Worm (Caenorhabditis elegans) whole organism, mixed stage, embryonic: ENCODE measurements around the gene cln-3.3.

ENCODE experiments used
- bed-3 ChIP-seq: fragments of 200-800 bp; sonication (Bioruptor generic); optimal IDR thresholded peaks from 3 replicates; lab custom pipeline; 2018; ENCODE audit warnings: mild to moderate bottlenecking, missing genetic modification characterization, moderate library complexity, missing compliant biosample characterization
- blmp-1 ChIP-seq: fragments of 150-350 bp; optimal IDR thresholded peaks from 2 replicates; lab custom pipeline; 2014; ENCODE audit warnings: missing biosample characterization, missing genetic modification characterization
- ceh-39 ChIP-seq: fragments of 150-350 bp; optimal IDR thresholded peaks from 2 replicates; lab custom pipeline; 2014; ENCODE audit warnings: missing biosample characterization, missing genetic modification characterization
- ceh-43 ChIP-seq: fragments of 200-800 bp; sonication (Bioruptor generic); optimal IDR thresholded peaks from 2 replicates; lab custom pipeline; 2018; ENCODE audit warnings: mild to moderate bottlenecking, missing genetic modification characterization, moderate library complexity, missing compliant biosample characterization
- ceh-83 ChIP-seq: fragments of 200-800 bp; sonication (Bioruptor generic); optimal IDR thresholded peaks from 2 replicates; lab custom pipeline; 2018; ENCODE audit warnings: mild to moderate bottlenecking, missing genetic modification characterization, missing compliant biosample characterization
- ces-1 ChIP-seq: fragments of 150-350 bp; optimal IDR thresholded peaks from 2 replicates; lab custom pipeline; 2014; ENCODE audit warnings: missing biosample characterization, missing genetic modification reagents, missing genetic modification characterization
- cnd-1 ChIP-seq: fragments of 200-800 bp; sonication (Bioruptor generic); optimal IDR thresholded peaks from 2 replicates; lab custom pipeline; 2018; ENCODE audit warnings: mild to moderate bottlenecking, missing genetic modification characterization, missing compliant biosample characterization
- drap-1 ChIP-seq: fragments of 200-800 bp; sonication (Bioruptor generic); optimal IDR thresholded peaks from 3 replicates; lab custom pipeline; 2018; ENCODE audit warnings: mild to moderate bottlenecking, missing genetic modification characterization, missing compliant biosample characterization
- elt-3 ChIP-seq: fragments of 150-350 bp; optimal IDR thresholded peaks from 2 replicates; lab custom pipeline; 2014; ENCODE audit warnings: missing biosample characterization, missing genetic modification characterization
- flh-1 ChIP-seq: fragments of 200-800 bp; sonication (Bioruptor generic); optimal IDR thresholded peaks from 2 replicates; lab custom pipeline; 2018; ENCODE audit warnings: mild to moderate bottlenecking, missing genetic modification characterization, moderate library complexity, missing compliant biosample characterization
- ham-2 ChIP-seq: fragments of 200-800 bp; sonication (Bioruptor generic); optimal IDR thresholded peaks from 2 replicates; lab custom pipeline; 2018; ENCODE audit warnings: mild to moderate bottlenecking, missing genetic modification characterization, missing compliant biosample characterization
- hlh-1 ChIP-seq: fragments of 150-350 bp; optimal IDR thresholded peaks from 2 replicates; lab custom pipeline; 2014; ENCODE audit warnings: missing biosample characterization, missing genetic modification reagents, missing genetic modification characterization
- lin-13 ChIP-seq: fragments of 150-350 bp; optimal IDR thresholded peaks from 2 replicates; lab custom pipeline; 2014; ENCODE audit warnings: missing biosample characterization, missing genetic modification characterization
- lin-32 ChIP-seq: fragments of 200-800 bp; sonication (Bioruptor generic); optimal IDR thresholded peaks from 2 replicates; lab custom pipeline; 2018; ENCODE audit warnings: mild to moderate bottlenecking, missing genetic modification characterization, missing compliant biosample characterization
- mab-5 ChIP-seq: fragments of 150-350 bp; optimal IDR thresholded peaks from 2 replicates; lab custom pipeline; 2014; ENCODE audit warnings: missing biosample characterization, missing genetic modification characterization
- mls-2 ChIP-seq: sonication (generic microtip); optimal IDR thresholded peaks from 2 replicates; lab custom pipeline; 2016; ENCODE audit warnings: mild to moderate bottlenecking, missing genetic modification characterization, moderate library complexity, missing compliant biosample characterization
- nhr-12 ChIP-seq: fragments of 150-350 bp; optimal IDR thresholded peaks from 2 replicates; lab custom pipeline; 2014; ENCODE audit warnings: missing biosample characterization, missing genetic modification characterization
- nhr-2 ChIP-seq: fragments of 150-350 bp; optimal IDR thresholded peaks from 2 replicates; lab custom pipeline; 2014; ENCODE audit warnings: missing biosample characterization, missing genetic modification characterization
- nhr-237 ChIP-seq: fragments of 150-350 bp; optimal IDR thresholded peaks from 2 replicates; lab custom pipeline; 2014; ENCODE audit warnings: missing biosample characterization, missing genetic modification characterization
- nhr-28 ChIP-seq: fragments of 150-350 bp; optimal IDR thresholded peaks from 2 replicates; lab custom pipeline; 2014; ENCODE audit warnings: missing biosample characterization, missing genetic modification characterization
- nhr-76 ChIP-seq: sonication (generic microtip); optimal IDR thresholded peaks from 2 replicates; lab custom pipeline; 2017; ENCODE audit warnings: missing biosample characterization, missing genetic modification characterization
- pha-4 ChIP-seq: fragments of 150-350 bp; optimal IDR thresholded peaks from 2 replicates; lab custom pipeline; 2018; ENCODE audit warnings: missing biosample characterization, missing genetic modification reagents, missing genetic modification characterization
- snpc-4 ChIP-seq: fragments of 150-350 bp; optimal IDR thresholded peaks from 2 replicates; lab custom pipeline; 2014; ENCODE audit warnings: missing biosample characterization, missing genetic modification characterization
- sptf-1 ChIP-seq: sonication (generic microtip); optimal IDR thresholded peaks from 2 replicates; lab custom pipeline; 2017; ENCODE audit warnings: mild to moderate bottlenecking, missing genetic modification characterization, moderate library complexity, missing compliant biosample characterization
- tbx-8 ChIP-seq: fragments of 200-800 bp; sonication (Bioruptor generic); optimal IDR thresholded peaks from 2 replicates; lab custom pipeline; 2018; ENCODE audit warnings: mild to moderate bottlenecking, missing genetic modification characterization, moderate library complexity, missing compliant biosample characterization
- unc-120 ChIP-seq: sonication (generic microtip); optimal IDR thresholded peaks from 2 replicates; lab custom pipeline; 2017; ENCODE audit warnings: missing genetic modification characterization, missing compliant biosample characterization; ENCODE audit not compliant: poor library complexity, severe bottlenecking
- unc-39 ChIP-seq: fragments of 150-350 bp; optimal IDR thresholded peaks from 2 replicates; lab custom pipeline; 2014; ENCODE audit warnings: missing biosample characterization, missing genetic modification characterization
- unc-62 ChIP-seq: fragments of 150-350 bp; optimal IDR thresholded peaks from 2 replicates; lab custom pipeline; 2014; ENCODE audit warnings: missing biosample characterization, missing genetic modification reagents, missing genetic modification characterization
- zip-8 ChIP-seq: fragments of 150-350 bp; optimal IDR thresholded peaks from 2 replicates; lab custom pipeline; 2014; ENCODE audit warnings: missing biosample characterization, missing genetic modification characterization
- ztf-11 ChIP-seq: fragments of 150-350 bp; optimal IDR thresholded peaks from 2 replicates; lab custom pipeline; 2014; ENCODE audit warnings: missing biosample characterization, missing genetic modification characterization

The cln-3.3 gene

ce11 chrV:8667230-8668021, 15.4 kb upstream of the cln-3.3 start:
- TF ChIP-seq nhr-28 (tag; lab: Kevin White, UChicago): no peak
- no peak for TF ChIP-seq lin-13 (tag; lab: Kevin White, UChicago)
- TF ChIP-seq ces-1 (GFP tag; lab: Kevin White, UChicago): no peak
- no peak for TF ChIP-seq bed-3 (GFP tag; lab: Kevin White, UChicago)
- TF ChIP-seq lin-32 (GFP tag; lab: Kevin White, UChicago): no peak
- no peak for TF ChIP-seq ceh-83 (GFP tag; lab: Kevin White, UChicago)
- TF ChIP-seq nhr-12 (tag; lab: Kevin White, UChicago): no peak
- TF ChIP-seq ztf-11 (tag; lab: Kevin White, UChicago): no peak
- TF ChIP-seq hlh-1 (tag; lab: Kevin White, UChicago): peak; percentile 89
- peak; percentile 22 for TF ChIP-seq unc-62 (GFP tag; lab: Kevin White, UChicago)
- TF ChIP-seq drap-1 (GFP tag; lab: Kevin White, UChicago): no peak
- TF ChIP-seq pha-4: no peak
- no peak for TF ChIP-seq snpc-4 (tag; lab: Kevin White, UChicago)
- TF ChIP-seq mls-2 (tag; lab: Kevin White, UChicago): no peak
- TF ChIP-seq tbx-8: no peak
- no peak for TF ChIP-seq mab-5
- TF ChIP-seq nhr-2 (tag; lab: Kevin White, UChicago): no peak
- no peak for TF ChIP-seq elt-3 (tag; lab: Kevin White, UChicago)
- TF ChIP-seq unc-120 (tag; lab: Kevin White, UChicago): peak; percentile 76

- TF ChIP-seq blmp-1 (tag; lab: Kevin White, UChicago) (peak; percentile 50), mab-5 (no peak)
These were observed 14.6 kb upstream of the cln-3.3 start for ce11 chrV:8668224-8668623.

ce11 chrV:8670759-8671158, 12.1 kb upstream of the cln-3.3 start:
- TF ChIP-seq ceh-39 (tag; lab: Kevin White, UChicago) (no peak), nhr-237 (tag; lab: Kevin White, UChicago) (no peak), nhr-28 (tag; lab: Kevin White, UChicago) (no peak), lin-13 (tag; lab: Kevin White, UChicago) (no peak), ztf-11 (tag; lab: Kevin White, UChicago) (no peak), mls-2 (tag; lab: Kevin White, UChicago) (no peak), unc-120 (tag; lab: Kevin White, UChicago) (no peak), unc-62 (GFP tag; lab: Kevin White, UChicago) (no peak), ham-2 (no peak), unc-39 (no peak), nhr-76 (tag; lab: Kevin White, UChicago) (no peak), hlh-1 (tag; lab: Kevin White, UChicago) (no peak), mab-5 (no peak), snpc-4 (tag; lab: Kevin White, UChicago) (no peak), ceh-83 (GFP tag; lab: Kevin White, UChicago) (no peak), lin-32 (GFP tag; lab: Kevin White, UChicago) (no peak), nhr-12 (tag; lab: Kevin White, UChicago) (no peak), cnd-1 (tag; lab: Kevin White, UChicago) (no peak), zip-8 (tag; lab: Kevin White, UChicago) (no peak)

- no peak for TF ChIP-seq drap-1 (GFP tag; lab: Kevin White, UChicago)
- no peak for TF ChIP-seq nhr-76 (tag; lab: Kevin White, UChicago)
- TF ChIP-seq ceh-83 (GFP tag; lab: Kevin White, UChicago): no peak
- no peak for TF ChIP-seq ceh-43 (GFP tag; lab: Kevin White, UChicago)
- TF ChIP-seq sptf-1 (tag; lab: Kevin White, UChicago): no peak
- no peak for TF ChIP-seq flh-1 (GFP tag; lab: Kevin White, UChicago)
- no peak for TF ChIP-seq mab-5
- no peak for TF ChIP-seq ham-2
- no peak for TF ChIP-seq ceh-39 (tag; lab: Kevin White, UChicago)
- TF ChIP-seq, all 35 proteins: peak for 0
These were observed 11.2 kb upstream of the cln-3.3 start for ce11 chrV:8671568-8672123.
